Worm (Caenorhabditis elegans): Measurements from ENCODE around the gene oac-56.

DNA sequence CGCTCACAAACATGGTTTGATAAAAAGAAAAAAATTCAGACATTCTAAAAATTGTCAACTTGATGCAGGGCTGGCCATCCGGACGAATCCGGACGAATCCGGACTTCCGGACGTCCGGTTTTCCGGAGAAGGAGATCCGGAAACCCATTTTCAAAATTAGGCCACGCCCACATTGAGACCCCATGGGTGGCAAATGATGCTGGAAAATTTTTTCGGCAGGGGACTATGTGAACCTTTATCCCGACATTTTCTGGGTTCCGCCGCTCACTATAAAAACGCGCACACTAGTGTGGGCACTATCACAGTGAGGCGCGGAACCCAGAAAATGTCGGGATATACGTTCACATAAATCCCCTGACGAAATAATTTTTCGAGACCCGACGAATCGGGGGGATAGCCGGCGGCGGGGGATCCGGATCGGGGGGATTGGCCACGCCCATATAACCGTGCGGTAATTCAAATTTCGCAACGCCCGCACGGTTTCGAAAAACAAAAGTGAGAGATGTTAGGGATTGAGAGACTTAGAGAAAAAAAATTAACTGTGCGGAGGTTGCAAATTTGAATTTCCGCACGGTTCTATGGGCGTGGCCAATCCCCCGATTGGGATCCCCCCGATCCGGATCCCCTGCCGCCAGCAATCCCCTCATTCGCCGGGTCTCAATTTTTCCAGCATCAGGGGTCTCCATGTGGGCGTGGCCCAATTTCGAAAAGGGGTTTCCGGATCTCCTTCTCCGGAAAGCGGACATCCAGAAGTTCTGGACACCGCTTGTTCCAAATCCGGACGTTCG, 37.4 kb upstream of the oac-56 start:
- TF ChIP-seq elt-1 (tag; optimal IDR thresholded peaks at IDR 0.05; ENCODE audit: borderline replicate concordance, insufficient read depth) (no peak), ztf-11 (tag; optimal IDR thresholded peaks at IDR 0.05) (no peak), unc-62 (GFP tag; optimal IDR thresholded peaks at IDR 0.05) (no peak), zip-8 (tag; optimal IDR thresholded peaks at IDR 0.05) (no peak), snpc-4 (tag; optimal IDR thresholded peaks at IDR 0.05) (no peak), lin-13 (tag; optimal IDR thresholded peaks at IDR 0.05) (no peak), lsy-2 (tag; optimal IDR thresholded peaks at IDR 0.05) (no peak), nhr-76 (tag; optimal IDR thresholded peaks at IDR 0.05) (no peak), nhr-12 (tag; optimal IDR thresholded peaks at IDR 0.05) (no peak), M03D4.4 (tag; optimal IDR thresholded peaks at IDR 0.05) (no peak), nhr-2 (tag; optimal IDR thresholded peaks at IDR 0.05) (no peak), blmp-1 (tag; optimal IDR thresholded peaks at IDR 0.05) (no peak), nhr-237 (tag; optimal IDR thresholded peaks at IDR 0.05) (no peak), bed-3 (GFP tag; optimal IDR thresholded peaks at IDR 0.05) (no peak)

Measured in whole organism, mixed stage, embryonic.